Fruit fly (Drosophila melanogaster): ENCODE results near the gene OtopLa.

- TF ChIP-seq ttk (optimal IDR thresholded peaks at IDR 0.05) = no peak
- no peak for TF ChIP-seq Sin3A (optimal IDR thresholded peaks at IDR 0.05)
- no peak for TF ChIP-seq psq (optimal IDR thresholded peaks at IDR 0.05)
- TF ChIP-seq insv (optimal IDR thresholded peaks at IDR 0.05) = no peak
- no peak for TF ChIP-seq h (optimal IDR thresholded peaks at IDR 0.05)
Measured at dm6 chrX:5671537-5672029, 23.3 kb upstream of the OtopLa start, which contains the start of gene Rab18.

All from Kc167 (cell line).